Worm (Caenorhabditis elegans) whole organism, young adult: Measurements from ENCODE around the gene egli-1.

Experiments used
- dpff-1 ChIP-seq: sonication (generic microtip); optimal IDR thresholded peaks from 2 replicates; lab custom pipeline; 2017; ENCODE audit warnings: mild to moderate bottlenecking, missing genetic modification characterization, missing compliant biosample characterization
- hmg-1.2 ChIP-seq: fragments of 200-800 bp; sonication (Bioruptor generic); IDR thresholded peaks from 2 replicates; pipeline ENCODE4 v1.3.6; 2022; ENCODE audit warnings: missing genetic modification reagents, missing genetic modification characterization, missing compliant biosample characterization
- rpc-1 ChIP-seq, 2 experiments: fragments of 150-350 bp in 1 of 2; sonication (generic microtip) in 1 of 2; optimal IDR thresholded peaks; 2 replicates each; lab custom pipeline; 2014 to 2018; ENCODE audit warnings: missing biosample characterization in 1 of 2, missing genetic modification characterization in 1 of 2, missing genetic modification reagents in 1 of 2, missing genotype in 1 of 2
- ztf-28 ChIP-seq: fragments of 200-800 bp; sonication (Bioruptor generic); IDR thresholded peaks from 2 replicates; pipeline ENCODE4 v1.3.6; 2022; ENCODE audit warnings: missing genetic modification reagents, missing genetic modification characterization, missing compliant biosample characterization

- peak; percentile 23; the same call in 1 of the 2 replicates for TF ChIP-seq hmg-1.2
- TF ChIP-seq rpc-1 (optimal IDR thresholded peaks at IDR 0.05; lab: Kevin White, UChicago) = no peak
- no peak for TF ChIP-seq rpc-1 (tag; optimal IDR thresholded peaks at IDR 0.05; lab: Kevin White, UChicago)
- no peak for TF ChIP-seq dpff-1
- no peak for TF ChIP-seq ztf-28 (GFP tag; lab: Robert Waterston, UW)
Measured at ce11 chrII:9289127-9289526, 34.6 kb upstream of the egli-1 start.
